Fruit fly (Drosophila melanogaster) whole organism, embryonic: Measurements from ENCODE around the gene Ing5.
A peak's percentile ranks its signal among the peaks of the same experiment; 100 is the strongest.

Source experiments
- Awh ChIP-seq: fragments of 200-800 bp; sonication (Bioruptor generic); IDR thresholded peaks from 2 replicates; pipeline ENCODE4, ENCODE4 v1.3.6; 2022; ENCODE audit warnings: missing biosample characterization, missing genetic modification characterization
- B-H1 ChIP-seq: fragments of 200-800 bp; sonication (Bioruptor generic); IDR thresholded peaks from 3 replicates; pipeline ENCODE4 v1.3.6; 2022; ENCODE audit warnings: missing biosample characterization, missing genetic modification characterization
- CG11456 ChIP-seq: fragments of 200-800 bp; sonication (Bioruptor generic); IDR thresholded peaks from 3 replicates; pipeline ENCODE4 v1.3.6; 2022; ENCODE audit warnings: missing biosample characterization, missing genetic modification characterization
- CG12155 ChIP-seq: fragments of 200-800 bp; sonication (Bioruptor generic); optimal IDR thresholded peaks from 3 replicates; lab custom pipeline; 2016; ENCODE audit warnings: missing biosample characterization, missing genetic modification characterization
- CG14860 ChIP-seq: fragments of 200-800 bp; sonication (Bioruptor generic); IDR thresholded peaks from 3 replicates; pipeline ENCODE4 v1.3.6; 2022; ENCODE audit warnings: missing biosample characterization, missing genetic modification characterization; ENCODE audit not compliant: partially characterized antibody
- CG15479 ChIP-seq: fragments of 200-800 bp; sonication (Bioruptor generic); optimal IDR thresholded peaks from 3 replicates; lab custom pipeline; 2019; ENCODE audit warnings: missing biosample characterization, mild to moderate bottlenecking, missing genetic modification characterization, moderate library complexity
- CG15514 ChIP-seq: fragments of 200-800 bp; sonication (Bioruptor generic); optimal IDR thresholded peaks from 3 replicates; lab custom pipeline; 2017; ENCODE audit warnings: missing biosample characterization, missing genetic modification characterization, mild to moderate bottlenecking, moderate library complexity, missing genetic modification reagents
- CG16779 ChIP-seq: fragments of 200-800 bp; sonication (Bioruptor generic); IDR thresholded peaks from 2 replicates; pipeline ENCODE4 v1.3.6; 2022; ENCODE audit warnings: missing biosample characterization, missing genetic modification characterization
- CG1832 ChIP-seq: fragments of 200-800 bp; sonication (Bioruptor generic); optimal IDR thresholded peaks from 2 replicates; lab custom pipeline; 2017; ENCODE audit warnings: missing biosample characterization, mild to moderate bottlenecking, missing genetic modification characterization, inconsistent platforms
- CG34422 ChIP-seq: fragments of 200-800 bp; sonication (Bioruptor generic); IDR thresholded peaks from 3 replicates; pipeline ENCODE4 v1.3.6; 2022; ENCODE audit warnings: missing biosample characterization, missing genetic modification characterization
- CG3838 ChIP-seq: fragments of 200-800 bp; sonication (Bioruptor generic); optimal IDR thresholded peaks from 3 replicates; lab custom pipeline; 2016; ENCODE audit warnings: missing biosample characterization, missing genetic modification characterization
- CG4404 ChIP-seq: fragments of 200-800 bp; sonication (Bioruptor generic); IDR thresholded peaks from 2 replicates; pipeline ENCODE4 v1.3.6; 2022; ENCODE audit warnings: missing biosample characterization, missing genetic modification characterization
- CG4424 ChIP-seq: fragments of 200-800 bp; sonication (Bioruptor generic); optimal IDR thresholded peaks from 3 replicates; lab custom pipeline; 2016; ENCODE audit warnings: missing biosample characterization, missing genetic modification characterization
- CG4820 ChIP-seq: fragments of 200-800 bp; sonication (Bioruptor generic); optimal IDR thresholded peaks from 3 replicates; lab custom pipeline; 2016; ENCODE audit warnings: missing biosample characterization, missing genetic modification characterization
- CG6654 ChIP-seq: fragments of 200-800 bp; sonication (Bioruptor generic); optimal IDR thresholded peaks from 2 replicates; lab custom pipeline; 2017; ENCODE audit warnings: missing biosample characterization, mild to moderate bottlenecking, missing genetic modification characterization
- CG8944 ChIP-seq: fragments of 200-800 bp; sonication (Bioruptor generic); optimal IDR thresholded peaks from 3 replicates; lab custom pipeline; 2016; ENCODE audit warnings: missing biosample characterization, missing genetic modification characterization
- CG9437 ChIP-seq: fragments of 200-800 bp; sonication (Bioruptor generic); optimal IDR thresholded peaks from 2 replicates; lab custom pipeline; 2018; ENCODE audit warnings: missing biosample characterization, mild to moderate bottlenecking, missing genetic modification characterization
- Dbx ChIP-seq: fragments of 200-800 bp; sonication (Bioruptor generic); IDR thresholded peaks from 3 replicates; pipeline ENCODE4 v1.3.6; 2022; ENCODE audit warnings: missing biosample characterization, missing genetic modification characterization
- Dip2 ChIP-seq: fragments of 200-800 bp; sonication (Bioruptor generic); IDR thresholded peaks from 2 replicates; pipeline ENCODE4 v1.3.6; 2022; ENCODE audit warnings: missing biosample characterization, missing genetic modification characterization
- E2f2 ChIP-seq: fragments of 200-800 bp; sonication (Bioruptor generic); IDR thresholded peaks from 2 replicates; pipeline ENCODE4 v1.3.6; 2022; ENCODE audit warnings: missing biosample characterization, missing genetic modification characterization
- Elba2 ChIP-seq: fragments of 200-800 bp; sonication (Bioruptor generic); optimal IDR thresholded peaks from 3 replicates; lab custom pipeline; 2016; ENCODE audit warnings: missing biosample characterization, missing genetic modification characterization
- Fer2 ChIP-seq: fragments of 200-800 bp; sonication (Bioruptor generic); optimal IDR thresholded peaks from 2 replicates; lab custom pipeline; 2018; ENCODE audit warnings: missing biosample characterization, mild to moderate bottlenecking, missing genetic modification characterization, moderate library complexity
- Fer3 ChIP-seq: fragments of 200-800 bp; sonication (Bioruptor generic); optimal IDR thresholded peaks from 2 replicates; lab custom pipeline; 2018; ENCODE audit warnings: missing biosample characterization, mild to moderate bottlenecking, missing genetic modification characterization, moderate library complexity
- Gug ChIP-seq: fragments of 200-800 bp; sonication (Bioruptor generic); IDR thresholded peaks from 4 replicates; pipeline ENCODE4 v1.3.6; 2022; ENCODE audit warnings: missing biosample characterization, missing genetic modification characterization
- H2.0 ChIP-seq: fragments of 200-800 bp; sonication (Bioruptor generic); IDR thresholded peaks from 2 replicates; pipeline ENCODE4 v1.3.6; 2022; ENCODE audit warnings: missing biosample characterization, missing genetic modification characterization
- Hmr ChIP-seq: fragments of 200-800 bp; sonication (Bioruptor generic); optimal IDR thresholded peaks from 3 replicates; lab custom pipeline; 2017; ENCODE audit warnings: mild to moderate bottlenecking, missing biosample characterization, missing genetic modification reagents, missing genetic modification characterization
- NfI ChIP-seq: fragments of 200-800 bp; sonication (Bioruptor generic); optimal IDR thresholded peaks from 3 replicates; lab custom pipeline; 2018; ENCODE audit warnings: missing biosample characterization, mild to moderate bottlenecking, missing genetic modification characterization, moderate library complexity
- Ssrp ChIP-seq: fragments of 200-800 bp; sonication (Bioruptor generic); optimal IDR thresholded peaks from 2 replicates; lab custom pipeline; 2018; ENCODE audit warnings: missing biosample characterization, mild to moderate bottlenecking, missing genetic modification characterization, moderate library complexity
- YL-1 ChIP-seq: fragments of 200-800 bp; sonication (Bioruptor generic); optimal IDR thresholded peaks from 3 replicates; lab custom pipeline; 2017; ENCODE audit warnings: missing biosample characterization, mild to moderate bottlenecking, missing genetic modification characterization
- ab ChIP-seq: fragments of 200-800 bp; sonication (Bioruptor generic); optimal IDR thresholded peaks from 2 replicates; lab custom pipeline; 2016; ENCODE audit warnings: missing biosample characterization, missing genetic modification characterization
- bab2 ChIP-seq: fragments of 200-800 bp; sonication (Bioruptor generic); optimal IDR thresholded peaks from 2 replicates; lab custom pipeline; 2016; ENCODE audit warnings: missing biosample characterization, missing genetic modification characterization
- cg ChIP-seq: fragments of 200-800 bp; sonication (Bioruptor generic); optimal IDR thresholded peaks from 3 replicates; lab custom pipeline; 2019; ENCODE audit warnings: missing biosample characterization, mild to moderate bottlenecking, missing genetic modification characterization, moderate library complexity
- crol ChIP-seq: fragments of 200-800 bp; sonication (Bioruptor generic); IDR thresholded peaks from 2 replicates; pipeline ENCODE4 v1.3.6; 2022; ENCODE audit warnings: missing biosample characterization, missing genetic modification characterization
- dysf ChIP-seq: fragments of 200-800 bp; sonication (Bioruptor generic); IDR thresholded peaks from 3 replicates; pipeline ENCODE4 v1.3.6; 2022; ENCODE audit warnings: missing biosample characterization, missing genetic modification characterization
- emc ChIP-seq: fragments of 200-800 bp; sonication (Bioruptor generic); optimal IDR thresholded peaks from 2 replicates; lab custom pipeline; 2016; ENCODE audit warnings: missing biosample characterization, missing genetic modification characterization
- fd102C ChIP-seq: fragments of 200-800 bp; sonication (Bioruptor generic); optimal IDR thresholded peaks from 2 replicates; lab custom pipeline; 2018; ENCODE audit warnings: missing biosample characterization, mild to moderate bottlenecking, missing genetic modification characterization, moderate library complexity
- fd3F ChIP-seq: fragments of 200-800 bp; sonication (Bioruptor generic); optimal IDR thresholded peaks from 2 replicates; lab custom pipeline; 2018; ENCODE audit warnings: missing biosample characterization, mild to moderate bottlenecking, missing genetic modification characterization, moderate library complexity
- knrl ChIP-seq: fragments of 200-800 bp; sonication (Bioruptor generic); IDR thresholded peaks from 3 replicates; pipeline ENCODE4 v1.3.6; 2022; ENCODE audit warnings: missing biosample characterization, missing genetic modification characterization; ENCODE audit not compliant: partially characterized antibody
- nerfin-2 ChIP-seq: fragments of 200-800 bp; sonication (Bioruptor generic); IDR thresholded peaks from 2 replicates; pipeline ENCODE4 v1.3.6; 2022; ENCODE audit warnings: missing biosample characterization, missing genetic modification characterization; ENCODE audit not compliant: partially characterized antibody
- nom ChIP-seq: fragments of 200-800 bp; sonication (Bioruptor generic); optimal IDR thresholded peaks from 2 replicates; lab custom pipeline; 2017; ENCODE audit warnings: missing biosample characterization, missing genetic modification characterization, mild to moderate bottlenecking, moderate library complexity, missing genetic modification reagents
- pho ChIP-seq: fragments of 200-800 bp; sonication (Bioruptor generic); optimal IDR thresholded peaks from 2 replicates; lab custom pipeline; 2016; ENCODE audit warnings: missing biosample characterization, missing genetic modification characterization
- pnt ChIP-seq: fragments of 200-800 bp; sonication (Bioruptor generic); optimal IDR thresholded peaks from 3 replicates; lab custom pipeline; 2016; ENCODE audit warnings: missing biosample characterization, missing genetic modification characterization
- schlank ChIP-seq: fragments of 200-800 bp; sonication (Bioruptor generic); optimal IDR thresholded peaks from 2 replicates; lab custom pipeline; 2018; ENCODE audit warnings: missing biosample characterization, mild to moderate bottlenecking, missing genetic modification characterization
- seq ChIP-seq: fragments of 200-800 bp; sonication (Bioruptor generic); IDR thresholded peaks from 2 replicates; pipeline ENCODE4 v1.3.6; 2022; ENCODE audit warnings: missing biosample characterization, missing genetic modification characterization
- ssp ChIP-seq: fragments of 200-800 bp; sonication (Bioruptor generic); IDR thresholded peaks from 2 replicates; pipeline ENCODE4 v1.3.6; 2022; ENCODE audit warnings: missing biosample characterization, missing genetic modification characterization
- stwl ChIP-seq: fragments of 200-800 bp; sonication (Bioruptor generic); optimal IDR thresholded peaks from 3 replicates; lab custom pipeline; 2018; ENCODE audit warnings: missing biosample characterization, mild to moderate bottlenecking, missing genetic modification characterization, moderate library complexity
- tna ChIP-seq: fragments of 200-800 bp; sonication (Bioruptor generic); IDR thresholded peaks from 2 replicates; pipeline ENCODE4 v1.3.6; 2022; ENCODE audit warnings: missing biosample characterization, missing genetic modification characterization; ENCODE audit not compliant: partially characterized antibody
- trem ChIP-seq: fragments of 200-800 bp; optimal IDR thresholded peaks from 3 replicates; lab custom pipeline; 2019; ENCODE audit warnings: missing biosample characterization, mild to moderate bottlenecking, missing genetic modification characterization, moderate library complexity
- twi ChIP-seq: fragments of 200-800 bp; optimal IDR thresholded peaks from 2 replicates; lab custom pipeline; 2019; ENCODE audit warnings: missing biosample characterization, mild to moderate bottlenecking, missing genetic modification characterization, moderate library complexity
- usp ChIP-seq: fragments of >200 bp; optimal IDR thresholded peaks from 2 replicates; lab custom pipeline; 2017; ENCODE audit warnings: missing biosample characterization, missing genetic modification characterization

The Ing5 gene

DNA sequence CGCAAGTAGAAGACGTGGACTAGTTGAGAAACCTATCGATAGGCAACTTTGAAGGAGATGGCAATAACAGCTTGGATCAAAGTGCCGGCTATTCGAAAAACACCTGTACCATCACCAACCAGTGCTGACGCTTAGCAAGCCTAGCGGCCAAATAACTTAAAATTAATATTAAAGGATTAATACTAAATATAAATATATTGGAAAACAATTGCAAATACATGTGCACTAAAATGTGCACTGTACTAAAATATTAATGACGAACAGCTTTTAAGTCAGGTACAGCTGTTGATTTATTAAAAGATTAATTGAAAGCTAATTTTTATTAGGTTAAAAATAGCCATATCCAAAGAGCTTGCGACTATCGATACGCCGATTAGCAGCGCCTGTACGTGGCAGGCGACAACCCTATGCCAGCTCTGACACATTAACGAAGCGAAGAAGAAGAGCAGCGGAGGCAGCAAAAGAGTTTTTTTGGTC lies 8.6 kb downstream of the Ing5 start, which contains the start of the genes CG9302 and beta'COP (continued):
- TF ChIP-seq CG34422 (GFP tag; lab: Robert Waterston, UW): 0 out of 3 replicates have a peak, but pooled peaks have one; percentile 57
- peak; percentile 67 for TF ChIP-seq CG15514
- TF ChIP-seq NfI: peak; percentile 69
- TF ChIP-seq Dbx: peak; percentile 80
- TF ChIP-seq Ssrp (tag; lab: Kevin White, UChicago): peak; percentile 58
- TF ChIP-seq Awh: no peak; the same call in 1 of the 2 replicates
- no peak for TF ChIP-seq CG15479 (GFP tag; lab: Kevin White, UChicago)
- peak; percentile 50 for TF ChIP-seq pho
- TF ChIP-seq cg (GFP tag; lab: Kevin White, UChicago): no peak
- TF ChIP-seq YL-1 (GFP tag; lab: Kevin White, UChicago): peak; percentile 73
- TF ChIP-seq Fer2: peak; percentile 73
- TF ChIP-seq E2f2: 0 out of 2 replicates have a peak, but pooled peaks have one; percentile 22
- no peak for TF ChIP-seq CG16779 (GFP tag; lab: Robert Waterston, UW)
- TF ChIP-seq fd102C (GFP tag; lab: Kevin White, UChicago): no peak
- peak; percentile 72 for TF ChIP-seq CG4404 (GFP tag; lab: Robert Waterston, UW)
- peak; percentile 68; the same call in 2 of the 3 replicates for TF ChIP-seq CG14860 (GFP tag; lab: Robert Waterston, UW)
- TF ChIP-seq stwl (tag; lab: Kevin White, UChicago): peak; percentile 38
- TF ChIP-seq tna (GFP tag; lab: Robert Waterston, UW): no peak; the same call in 1 of the 2 replicates
- TF ChIP-seq CG8944 (GFP tag; lab: Kevin White, UChicago): peak; percentile 43
- TF ChIP-seq Fer3 (tag; lab: Kevin White, UChicago): peak; percentile 64
- TF ChIP-seq trem (tag; lab: Kevin White, UChicago): peak; percentile 68
- TF ChIP-seq CG12155 (GFP tag; lab: Kevin White, UChicago): peak; percentile 77
- peak; percentile 82 for TF ChIP-seq knrl (GFP tag; lab: Robert Waterston, UW)
- no peak for TF ChIP-seq CG1832 (GFP tag; lab: Kevin White, UChicago)
- peak; percentile 56 for TF ChIP-seq fd3F (GFP tag; lab: Kevin White, UChicago)
- TF ChIP-seq seq (GFP tag; lab: Robert Waterston, UW): no peak
- TF ChIP-seq nom: no peak
- TF ChIP-seq CG4820 (GFP tag; lab: Kevin White, UChicago): peak; percentile 46
- peak; percentile 68; the same call in 2 of the 3 replicates for TF ChIP-seq dysf (GFP tag; lab: Robert Waterston, UW)
- TF ChIP-seq ssp: peak; percentile 54; the same call in 1 of the 2 replicates
- TF ChIP-seq CG11456 (GFP tag; lab: Robert Waterston, UW): peak; percentile 68; the same call in 1 of the 3 replicates
- TF ChIP-seq Gug (GFP tag; lab: Robert Waterston, UW): peak; percentile 49; the same call in 1 of the 4 replicates
- TF ChIP-seq twi (tag; lab: Kevin White, UChicago): peak; percentile 65
- peak; percentile 50; the same call in 1 of the 2 replicates for TF ChIP-seq nerfin-2 (GFP tag; lab: Robert Waterston, UW)
- peak; percentile 48 for TF ChIP-seq bab2
- TF ChIP-seq ab (GFP tag; lab: Kevin White, UChicago): peak; percentile 3
- TF ChIP-seq usp: no peak
- TF ChIP-seq B-H1 (GFP tag; lab: Robert Waterston, UW): peak; percentile 16; the same call in 1 of the 3 replicates
- TF ChIP-seq Elba2: peak; percentile 40
- TF ChIP-seq Hmr (GFP tag; lab: Kevin White, UChicago): no peak
- TF ChIP-seq crol (GFP tag; lab: Robert Waterston, UW): no peak
- TF ChIP-seq CG4424 (GFP tag; lab: Kevin White, UChicago): peak; percentile 68
- no peak for TF ChIP-seq emc (GFP tag; lab: Kevin White, UChicago)
- TF ChIP-seq H2.0 (GFP tag; lab: Robert Waterston, UW): no peak
- TF ChIP-seq CG9437 (GFP tag; lab: Kevin White, UChicago): peak; percentile 60
- no peak for TF ChIP-seq pnt (GFP tag; lab: Kevin White, UChicago)
- no peak for TF ChIP-seq CG3838
- no peak for TF ChIP-seq schlank
- TF ChIP-seq CG6654: peak; percentile 5
- no peak for TF ChIP-seq Dip2
